Worm (Caenorhabditis elegans) whole organism, L1 larva: Measurements from ENCODE around the gene col-106.

Experiments used
- C16A3.4 ChIP-seq: fragments of 150-350 bp; optimal IDR thresholded peaks from 2 replicates; lab custom pipeline; 2014; ENCODE audit warnings: missing biosample characterization, missing genetic modification characterization
- Y116A8C.19 ChIP-seq: sonication (generic microtip); optimal IDR thresholded peaks from 2 replicates; lab custom pipeline; 2016; ENCODE audit warnings: missing compliant biosample characterization, missing genetic modification characterization, borderline replicate concordance
- aha-1 ChIP-seq: fragments of 150-350 bp; optimal IDR thresholded peaks from 2 replicates; lab custom pipeline; 2014; ENCODE audit warnings: missing biosample characterization, missing genetic modification characterization
- alr-1 ChIP-seq: fragments of 200-800 bp; sonication (Bioruptor generic); optimal IDR thresholded peaks from 2 replicates; lab custom pipeline; 2018; ENCODE audit warnings: borderline replicate concordance, mild to moderate bottlenecking, missing genetic modification characterization, missing compliant biosample characterization
- ceh-90 ChIP-seq: sonication (generic microtip); optimal IDR thresholded peaks from 2 replicates; lab custom pipeline; 2016; ENCODE audit warnings: missing genetic modification characterization, missing compliant biosample characterization
- ces-1 ChIP-seq: fragments of 150-350 bp; optimal IDR thresholded peaks from 2 replicates; lab custom pipeline; 2014; ENCODE audit warnings: missing biosample characterization, missing genetic modification reagents, missing genetic modification characterization
- efl-1 ChIP-seq, 4 experiments: fragments of 150-350 bp; optimal IDR thresholded peaks in 3 of 4; peaks in 1 of 4; 1 replicate in 1 of 4; 2 replicates in 3 of 4; lab custom pipeline; 2014; ENCODE audit warnings: missing biosample characterization in 2 of 4, missing genetic modification characterization in 2 of 4, missing genetic modification reagents in 2 of 4
- egl-13 ChIP-seq: sonication (generic microtip); optimal IDR thresholded peaks from 2 replicates; lab custom pipeline; 2016; ENCODE audit warnings: missing genotype, missing genetic modification reagents, missing genetic modification characterization, missing compliant biosample characterization
- egl-27 ChIP-seq, 2 experiments: fragments of 150-350 bp in 1 of 2; sonication (generic microtip); optimal IDR thresholded peaks; 3 replicates each; lab custom pipeline; 2017 to 2018; ENCODE audit warnings: missing biosample characterization in 2 of 2, missing genetic modification characterization in 2 of 2, missing genetic modification reagents in 2 of 2
- fkh-10 ChIP-seq: sonication (generic microtip); optimal IDR thresholded peaks from 2 replicates; lab custom pipeline; 2017; ENCODE audit warnings: missing biosample characterization, missing genetic modification reagents, missing genetic modification characterization
- fkh-4 ChIP-seq: sonication (generic microtip); optimal IDR thresholded peaks from 2 replicates; lab custom pipeline; 2016; ENCODE audit warnings: missing compliant biosample characterization, missing genetic modification characterization, borderline replicate concordance
- fkh-8 ChIP-seq: sonication (generic microtip); optimal IDR thresholded peaks from 2 replicates; lab custom pipeline; 2016; ENCODE audit warnings: mild to moderate bottlenecking, missing genetic modification characterization, missing compliant biosample characterization
- fos-1 ChIP-seq: fragments of 150-350 bp; optimal IDR thresholded peaks from 2 replicates; lab custom pipeline; 2014; ENCODE audit warnings: missing biosample characterization, missing genetic modification characterization
- grh-1 ChIP-seq: fragments of 200-800 bp; sonication (Bioruptor generic); IDR thresholded peaks from 2 replicates; pipeline ENCODE4 v1.3.6; 2022; ENCODE audit warnings: missing genetic modification reagents, missing genetic modification characterization, missing compliant biosample characterization
- hlh-17 ChIP-seq: fragments of 200-800 bp; sonication (Bioruptor generic); optimal IDR thresholded peaks from 2 replicates; lab custom pipeline; 2018; ENCODE audit warnings: missing genetic modification characterization, mild to moderate bottlenecking, missing compliant biosample characterization, moderate library complexity, borderline replicate concordance
- hlh-4 ChIP-seq: sonication (generic microtip); optimal IDR thresholded peaks from 2 replicates; lab custom pipeline; 2016; ENCODE audit warnings: mild to moderate bottlenecking, missing genetic modification characterization, missing compliant biosample characterization
- lin-14 ChIP-seq: fragments of 200-800 bp; sonication (Bioruptor generic); optimal IDR thresholded peaks from 2 replicates; lab custom pipeline; 2018; ENCODE audit warnings: mild to moderate bottlenecking, missing genetic modification characterization, moderate library complexity, missing compliant biosample characterization
- lin-15B ChIP-seq: fragments of 150-350 bp; sonication (generic microtip); optimal IDR thresholded peaks from 3 replicates; lab custom pipeline; 2014; ENCODE audit warnings: missing biosample characterization, missing genetic modification characterization
- lin-35 ChIP-seq, 2 experiments: fragments of 150-350 bp; optimal IDR thresholded peaks; 2 replicates each; lab custom pipeline; 2014; ENCODE audit warnings: missing biosample characterization in 2 of 2, missing genetic modification characterization in 2 of 2, missing genetic modification reagents in 2 of 2
- lsy-2 ChIP-seq, 2 experiments: fragments of 150-350 bp; optimal IDR thresholded peaks; 2 replicates each; lab custom pipeline; 2014; ENCODE audit warnings: missing biosample characterization in 2 of 2, missing genetic modification characterization in 2 of 2
- mef-2 ChIP-seq: fragments of 150-350 bp; optimal IDR thresholded peaks from 2 replicates; lab custom pipeline; 2014; ENCODE audit warnings: missing biosample characterization, missing genetic modification characterization
- mep-1 ChIP-seq: fragments of 150-350 bp; optimal IDR thresholded peaks from 2 replicates; lab custom pipeline; 2014; ENCODE audit warnings: missing biosample characterization, missing genetic modification characterization
- nhr-11 ChIP-seq: fragments of 150-350 bp; optimal IDR thresholded peaks from 2 replicates; lab custom pipeline; 2014; ENCODE audit warnings: missing biosample characterization, missing genetic modification characterization
- nhr-12 ChIP-seq: sonication (generic microtip); optimal IDR thresholded peaks from 2 replicates; lab custom pipeline; 2017; ENCODE audit warnings: missing biosample characterization, missing genetic modification characterization
- nhr-19 ChIP-seq: fragments of 200-800 bp; sonication (Bioruptor generic); conservative IDR thresholded peaks from 2 replicates; pipeline ENCODE4 v1.3.6; 2022; ENCODE audit warnings: missing genetic modification characterization, missing compliant biosample characterization
- nhr-28 ChIP-seq: fragments of 150-350 bp; optimal IDR thresholded peaks from 2 replicates; lab custom pipeline; 2014; ENCODE audit warnings: missing biosample characterization, missing genetic modification characterization
- nhr-77 ChIP-seq: fragments of 150-350 bp; optimal IDR thresholded peaks from 2 replicates; lab custom pipeline; 2014; ENCODE audit warnings: missing biosample characterization, missing genetic modification characterization
- nhr-84 ChIP-seq: sonication (generic microtip); optimal IDR thresholded peaks from 2 replicates; lab custom pipeline; 2017; ENCODE audit warnings: missing biosample characterization, missing genetic modification characterization
- nhr-85 ChIP-seq: sonication (generic microtip); peaks from one replicate; lab custom pipeline; 2016; ENCODE audit warnings: missing genetic modification characterization, inconsistent platforms, missing compliant biosample characterization
- pax-3 ChIP-seq: fragments of 200-800 bp; sonication (Bioruptor generic); optimal IDR thresholded peaks from 2 replicates; lab custom pipeline; 2018; ENCODE audit warnings: mild to moderate bottlenecking, missing genetic modification characterization, moderate library complexity, missing compliant biosample characterization
- skn-1 ChIP-seq: fragments of 150-350 bp; optimal IDR thresholded peaks from 2 replicates; lab custom pipeline; 2014; ENCODE audit warnings: missing biosample characterization, missing genetic modification characterization
- snu-23 ChIP-seq: sonication (generic microtip); optimal IDR thresholded peaks from 2 replicates; lab custom pipeline; 2016; ENCODE audit warnings: missing genetic modification characterization, missing compliant biosample characterization
- sox-4 ChIP-seq: sonication (generic microtip); optimal IDR thresholded peaks from 2 replicates; lab custom pipeline; 2016; ENCODE audit warnings: missing genetic modification characterization, missing compliant biosample characterization
- sup-37 ChIP-seq: fragments of 200-800 bp; sonication (Bioruptor generic); optimal IDR thresholded peaks from 2 replicates; lab custom pipeline; 2018; ENCODE audit warnings: mild to moderate bottlenecking, missing genetic modification characterization, missing compliant biosample characterization
- swsn-7 ChIP-seq: sonication (generic microtip); optimal IDR thresholded peaks from 2 replicates; lab custom pipeline; 2016; ENCODE audit warnings: missing genetic modification characterization, missing compliant biosample characterization
- tlp-1 ChIP-seq: fragments of 150-350 bp; optimal IDR thresholded peaks from 2 replicates; lab custom pipeline; 2014; ENCODE audit warnings: missing biosample characterization, missing genetic modification characterization
- unc-130 ChIP-seq: fragments of 150-350 bp; optimal IDR thresholded peaks from 2 replicates; lab custom pipeline; 2017; ENCODE audit warnings: missing biosample characterization, missing genetic modification characterization, inconsistent platforms
- unc-62 ChIP-seq: fragments of 150-350 bp; optimal IDR thresholded peaks from 2 replicates; lab custom pipeline; 2014; ENCODE audit warnings: missing biosample characterization, missing genetic modification reagents, missing genetic modification characterization
- unc-86 ChIP-seq: sonication (generic microtip); optimal IDR thresholded peaks from 2 replicates; lab custom pipeline; 2016; ENCODE audit warnings: missing genetic modification characterization, missing compliant biosample characterization
- vab-15 ChIP-seq: sonication (generic microtip); optimal IDR thresholded peaks from 2 replicates; lab custom pipeline; 2017; ENCODE audit warnings: missing genotype, mild to moderate bottlenecking, missing genetic modification characterization, missing compliant biosample characterization
- zag-1 ChIP-seq: fragments of 150-350 bp; optimal IDR thresholded peaks from 2 replicates; lab custom pipeline; 2014; ENCODE audit warnings: missing biosample characterization, missing genetic modification characterization

The col-106 gene

DNA sequence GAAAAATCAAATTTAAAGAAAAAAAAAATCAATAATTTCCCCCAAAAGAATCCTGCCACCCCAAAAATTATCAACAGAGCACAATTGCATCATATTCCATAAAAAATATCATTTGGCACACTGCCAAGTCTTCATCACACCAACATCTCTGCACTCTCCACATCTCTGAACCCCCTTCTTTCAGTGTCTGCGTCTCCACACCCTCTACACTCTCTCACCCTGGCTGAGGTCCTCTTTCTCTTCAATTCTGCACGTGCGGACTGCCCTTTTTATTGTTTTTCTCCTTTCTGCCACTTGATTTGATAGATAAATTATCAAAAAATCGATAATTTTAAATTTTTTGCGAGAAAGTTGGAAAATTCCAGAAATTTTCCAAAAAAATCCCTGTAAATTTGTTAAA lies 36.9 kb upstream of the col-106 start, which contains the start of gene hxk-3 (continued):
- no peak for TF ChIP-seq unc-62
- no peak for TF ChIP-seq vab-15
- no peak for TF ChIP-seq nhr-11
- no peak for TF ChIP-seq C16A3.4
- peak; percentile 39 to 68 for TF ChIP-seq lin-35 (GFP tag; optimal IDR thresholded peaks at IDR 0.05; lab: Kevin White, UChicago)
- peak; percentile 65 to 78 for TF ChIP-seq lsy-2 (tag; optimal IDR thresholded peaks at IDR 0.05; lab: Kevin White, UChicago)
- no peak for TF ChIP-seq nhr-84 (tag; lab: Kevin White, UChicago)
- peak; percentile 82 for TF ChIP-seq mep-1 (tag; lab: Kevin White, UChicago)
- no peak for TF ChIP-seq sup-37 (GFP tag; lab: Kevin White, UChicago)
- no peak; the same call in 1 of the 2 replicates for TF ChIP-seq grh-1 (GFP tag; lab: Robert Waterston, UW)
- no peak for TF ChIP-seq fkh-4 (tag; lab: Kevin White, UChicago)
- TF ChIP-seq fos-1: no peak
- TF ChIP-seq nhr-77 (tag; lab: Kevin White, UChicago): no peak
- peak; percentile 87 for TF ChIP-seq lin-14
- TF ChIP-seq tlp-1: no peak
- TF ChIP-seq lin-15B (tag; lab: Kevin White, UChicago): peak; percentile 31
- peak; percentile 92 for TF ChIP-seq nhr-85 (tag; lab: Kevin White, UChicago)
- TF ChIP-seq egl-27 (tag; optimal IDR thresholded peaks at IDR 0.05; lab: Kevin White, UChicago): no peak
- no peak for TF ChIP-seq nhr-28 (tag; lab: Kevin White, UChicago)
- TF ChIP-seq sox-4 (tag; lab: Kevin White, UChicago): no peak
- no peak for TF ChIP-seq nhr-12
- peak; percentile 83 for TF ChIP-seq snu-23 (GFP tag; lab: Kevin White, UChicago)
- peak; percentile 21 for TF ChIP-seq fkh-8 (tag; lab: Kevin White, UChicago)
- TF ChIP-seq pax-3 (tag; lab: Kevin White, UChicago): peak; percentile 47
- TF ChIP-seq swsn-7 (tag; lab: Kevin White, UChicago): peak; percentile 75
- peak; percentile 54 for TF ChIP-seq egl-13
- peak; percentile 49 for TF ChIP-seq unc-86 (tag; lab: Kevin White, UChicago)
- no peak for TF ChIP-seq ceh-90 (tag; lab: Kevin White, UChicago)
- TF ChIP-seq alr-1: no peak
- no peak for TF ChIP-seq hlh-4 (tag; lab: Kevin White, UChicago)
- TF ChIP-seq mef-2: no peak
- TF ChIP-seq Y116A8C.19: no peak
- no peak for TF ChIP-seq ces-1 (GFP tag; lab: Kevin White, UChicago)
- peak; percentile 21 for TF ChIP-seq skn-1 (tag; lab: Kevin White, UChicago)
- TF ChIP-seq nhr-19 (GFP tag; lab: Robert Waterston, UW): peak; percentile 68
- no peak for TF ChIP-seq hlh-17 (GFP tag; lab: Kevin White, UChicago)
- no peak for TF ChIP-seq zag-1 (tag; lab: Kevin White, UChicago)
- no peak for TF ChIP-seq unc-130 (tag; lab: Kevin White, UChicago)
- no peak for TF ChIP-seq fkh-10 (GFP tag; lab: Kevin White, UChicago)
- TF ChIP-seq aha-1 (tag; lab: Kevin White, UChicago): no peak

DNA sequence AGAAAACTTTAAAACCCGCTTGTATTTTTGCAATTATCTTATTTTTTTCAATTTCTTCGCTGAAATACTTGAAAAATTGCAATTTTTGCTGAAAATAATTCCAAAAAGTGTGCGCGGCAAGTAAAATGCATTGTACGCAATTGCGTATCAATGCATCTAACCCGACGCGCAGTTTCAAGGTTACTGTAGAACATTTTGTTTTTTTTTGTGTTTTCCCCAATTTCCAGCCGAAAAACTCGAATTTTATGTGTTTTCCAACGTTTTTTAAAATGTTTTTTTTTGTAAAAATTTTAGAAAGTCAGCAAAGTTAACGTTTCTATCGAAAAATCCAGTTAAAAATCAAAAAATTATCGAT lies 36.1 kb upstream of the col-106 start:
- TF ChIP-seq fkh-10 (GFP tag; lab: Kevin White, UChicago) (no peak), lin-35 (GFP tag; optimal IDR thresholded peaks at IDR 0.05; lab: Kevin White, UChicago) (no peak), efl-1 (optimal IDR thresholded peaks at IDR 0.05; lab: Kevin White, UChicago) (peak in 1 of 2 experiments; percentile 3), efl-1 (GFP tag; optimal IDR thresholded peaks at IDR 0.05 in 1 of 2; lab: Kevin White, UChicago) (no peak), lsy-2 (tag; optimal IDR thresholded peaks at IDR 0.05; lab: Kevin White, UChicago) (peak in 1 of 2 experiments; percentile 25)
